Worm (Caenorhabditis elegans) whole organism, L1 larva: ENCODE results near the gene C47A10.12.

Source experiments
- C04F5.9 ChIP-seq: sonication (generic microtip); optimal IDR thresholded peaks from 2 replicates; lab custom pipeline; 2016; ENCODE audit warnings: missing genetic modification characterization, missing compliant biosample characterization
- C16A3.4 ChIP-seq: fragments of 150-350 bp; optimal IDR thresholded peaks from 2 replicates; lab custom pipeline; 2014; ENCODE audit warnings: missing biosample characterization, missing genetic modification characterization
- aly-2 ChIP-seq: fragments of 150-350 bp; optimal IDR thresholded peaks from 2 replicates; lab custom pipeline; 2014; ENCODE audit warnings: missing biosample characterization, missing genetic modification characterization
- ceh-88 ChIP-seq: fragments of 200-800 bp; sonication (Bioruptor generic); IDR thresholded peaks from 2 replicates; pipeline ENCODE4 v1.3.6; 2022; ENCODE audit warnings: missing genetic modification characterization, missing compliant biosample characterization
- ceh-90 ChIP-seq: sonication (generic microtip); optimal IDR thresholded peaks from 2 replicates; lab custom pipeline; 2016; ENCODE audit warnings: missing genetic modification characterization, missing compliant biosample characterization
- ces-1 ChIP-seq: fragments of 150-350 bp; optimal IDR thresholded peaks from 2 replicates; lab custom pipeline; 2014; ENCODE audit warnings: missing biosample characterization, missing genetic modification reagents, missing genetic modification characterization
- dpl-1 ChIP-seq, 3 experiments: fragments of 150-350 bp in 2 of 3; sonication (generic microtip) in 1 of 3; optimal IDR thresholded peaks; 2 replicates each; lab custom pipeline; 2014 to 2017; ENCODE audit warnings: missing biosample characterization in 3 of 3, missing genetic modification characterization in 3 of 3, missing genetic modification reagents in 3 of 3
- efl-1 ChIP-seq, 4 experiments: fragments of 150-350 bp; optimal IDR thresholded peaks in 3 of 4; peaks in 1 of 4; 1 replicate in 1 of 4; 2 replicates in 3 of 4; lab custom pipeline; 2014; ENCODE audit warnings: missing biosample characterization in 2 of 4, missing genetic modification characterization in 2 of 4, missing genetic modification reagents in 2 of 4
- efl-3 ChIP-seq: fragments of 200-800 bp; sonication (Bioruptor generic); optimal IDR thresholded peaks from 2 replicates; lab custom pipeline; 2018; ENCODE audit warnings: mild to moderate bottlenecking, missing genetic modification characterization, missing compliant biosample characterization
- egl-13 ChIP-seq: sonication (generic microtip); optimal IDR thresholded peaks from 2 replicates; lab custom pipeline; 2016; ENCODE audit warnings: missing genotype, missing genetic modification reagents, missing genetic modification characterization, missing compliant biosample characterization
- egl-27 ChIP-seq, 2 experiments: fragments of 150-350 bp in 1 of 2; sonication (generic microtip); optimal IDR thresholded peaks; 3 replicates each; lab custom pipeline; 2017 to 2018; ENCODE audit warnings: missing biosample characterization in 2 of 2, missing genetic modification characterization in 2 of 2, missing genetic modification reagents in 2 of 2
- elt-2 ChIP-seq: sonication (generic microtip); optimal IDR thresholded peaks from 2 replicates; lab custom pipeline; 2016; ENCODE audit warnings: missing genetic modification characterization, mild to moderate bottlenecking, inconsistent platforms, missing compliant biosample characterization, missing genetic modification reagents
- ets-5 ChIP-seq: fragments of 200-800 bp; sonication (Bioruptor generic); IDR thresholded peaks from 2 replicates; pipeline ENCODE4 v1.3.6; 2022; ENCODE audit warnings: missing genetic modification characterization, missing compliant biosample characterization
- fkh-10 ChIP-seq: sonication (generic microtip); optimal IDR thresholded peaks from 2 replicates; lab custom pipeline; 2017; ENCODE audit warnings: missing biosample characterization, missing genetic modification reagents, missing genetic modification characterization
- fkh-8 ChIP-seq: sonication (generic microtip); optimal IDR thresholded peaks from 2 replicates; lab custom pipeline; 2016; ENCODE audit warnings: mild to moderate bottlenecking, missing genetic modification characterization, missing compliant biosample characterization
- fos-1 ChIP-seq: fragments of 150-350 bp; optimal IDR thresholded peaks from 2 replicates; lab custom pipeline; 2014; ENCODE audit warnings: missing biosample characterization, missing genetic modification characterization
- hlh-4 ChIP-seq: sonication (generic microtip); optimal IDR thresholded peaks from 2 replicates; lab custom pipeline; 2016; ENCODE audit warnings: mild to moderate bottlenecking, missing genetic modification characterization, missing compliant biosample characterization
- lin-13 ChIP-seq: fragments of 150-350 bp; optimal IDR thresholded peaks from 2 replicates; lab custom pipeline; 2014; ENCODE audit warnings: missing biosample characterization, missing genetic modification reagents, missing genetic modification characterization
- lin-14 ChIP-seq: fragments of 200-800 bp; sonication (Bioruptor generic); optimal IDR thresholded peaks from 2 replicates; lab custom pipeline; 2018; ENCODE audit warnings: mild to moderate bottlenecking, missing genetic modification characterization, moderate library complexity, missing compliant biosample characterization
- lin-35 ChIP-seq, 2 experiments: fragments of 150-350 bp; optimal IDR thresholded peaks; 2 replicates each; lab custom pipeline; 2014; ENCODE audit warnings: missing biosample characterization in 2 of 2, missing genetic modification characterization in 2 of 2, missing genetic modification reagents in 2 of 2
- lin-39 ChIP-seq: fragments of 150-350 bp; optimal IDR thresholded peaks from 2 replicates; lab custom pipeline; 2014; ENCODE audit warnings: missing biosample characterization, missing genetic modification reagents, missing genetic modification characterization
- lir-3 ChIP-seq: sonication (generic microtip); optimal IDR thresholded peaks from 2 replicates; lab custom pipeline; 2016; ENCODE audit warnings: mild to moderate bottlenecking, missing genetic modification characterization, moderate library complexity, missing compliant biosample characterization; ENCODE audit not compliant: poor library complexity
- lsy-2 ChIP-seq, 2 experiments: fragments of 150-350 bp; optimal IDR thresholded peaks; 2 replicates each; lab custom pipeline; 2014; ENCODE audit warnings: missing biosample characterization in 2 of 2, missing genetic modification characterization in 2 of 2
- mab-9 ChIP-seq: fragments of 200-800 bp; sonication (Bioruptor generic); IDR thresholded peaks from 2 replicates; pipeline ENCODE4 v1.3.6; 2022; ENCODE audit warnings: missing genetic modification reagents, missing genetic modification characterization, missing compliant biosample characterization
- nhr-47 ChIP-seq: sonication (generic microtip); optimal IDR thresholded peaks from 2 replicates; lab custom pipeline; 2016; ENCODE audit warnings: mild to moderate bottlenecking, missing genetic modification characterization, moderate library complexity, missing compliant biosample characterization
- nhr-71 ChIP-seq: sonication (generic microtip); optimal IDR thresholded peaks from 2 replicates; lab custom pipeline; 2016; ENCODE audit warnings: mild to moderate bottlenecking, missing genetic modification characterization, moderate library complexity, missing compliant biosample characterization
- nhr-76 ChIP-seq: sonication (generic microtip); optimal IDR thresholded peaks from 2 replicates; lab custom pipeline; 2017; ENCODE audit warnings: missing biosample characterization, missing genetic modification characterization
- nhr-77 ChIP-seq: fragments of 150-350 bp; optimal IDR thresholded peaks from 2 replicates; lab custom pipeline; 2014; ENCODE audit warnings: missing biosample characterization, missing genetic modification characterization
- nhr-84 ChIP-seq: sonication (generic microtip); optimal IDR thresholded peaks from 2 replicates; lab custom pipeline; 2017; ENCODE audit warnings: missing biosample characterization, missing genetic modification characterization
- nhr-90 ChIP-seq: sonication (generic microtip); optimal IDR thresholded peaks from 2 replicates; lab custom pipeline; 2016; ENCODE audit warnings: mild to moderate bottlenecking, missing genetic modification characterization, missing compliant biosample characterization; ENCODE audit not compliant: poor library complexity
- pag-3 ChIP-seq: sonication (generic microtip); optimal IDR thresholded peaks from 2 replicates; lab custom pipeline; 2017; ENCODE audit warnings: missing genetic modification characterization, mild to moderate bottlenecking, missing compliant biosample characterization, antibody characterized with exemption, borderline replicate concordance; ENCODE audit not compliant: insufficient read depth
- rnt-1 ChIP-seq: sonication (generic microtip); optimal IDR thresholded peaks from 2 replicates; lab custom pipeline; 2016; ENCODE audit warnings: mild to moderate bottlenecking, missing genetic modification characterization, moderate library complexity, missing compliant biosample characterization
- skn-1 ChIP-seq: fragments of 150-350 bp; optimal IDR thresholded peaks from 2 replicates; lab custom pipeline; 2014; ENCODE audit warnings: missing biosample characterization, missing genetic modification characterization
- snpc-4 ChIP-seq: fragments of 150-350 bp; optimal IDR thresholded peaks from 2 replicates; lab custom pipeline; 2014; ENCODE audit warnings: missing biosample characterization, missing genetic modification characterization
- sox-4 ChIP-seq: sonication (generic microtip); optimal IDR thresholded peaks from 2 replicates; lab custom pipeline; 2016; ENCODE audit warnings: missing genetic modification characterization, missing compliant biosample characterization
- swsn-7 ChIP-seq: sonication (generic microtip); optimal IDR thresholded peaks from 2 replicates; lab custom pipeline; 2016; ENCODE audit warnings: missing genetic modification characterization, missing compliant biosample characterization
- xbp-1 ChIP-seq: sonication (generic microtip); optimal IDR thresholded peaks from 2 replicates; lab custom pipeline; 2016; ENCODE audit warnings: missing genetic modification characterization, missing compliant biosample characterization
- ztf-4 ChIP-seq: fragments of 150-350 bp; optimal IDR thresholded peaks from 2 replicates; lab custom pipeline; 2014; ENCODE audit warnings: missing biosample characterization, missing genetic modification characterization

The C47A10.12 gene

DNA sequence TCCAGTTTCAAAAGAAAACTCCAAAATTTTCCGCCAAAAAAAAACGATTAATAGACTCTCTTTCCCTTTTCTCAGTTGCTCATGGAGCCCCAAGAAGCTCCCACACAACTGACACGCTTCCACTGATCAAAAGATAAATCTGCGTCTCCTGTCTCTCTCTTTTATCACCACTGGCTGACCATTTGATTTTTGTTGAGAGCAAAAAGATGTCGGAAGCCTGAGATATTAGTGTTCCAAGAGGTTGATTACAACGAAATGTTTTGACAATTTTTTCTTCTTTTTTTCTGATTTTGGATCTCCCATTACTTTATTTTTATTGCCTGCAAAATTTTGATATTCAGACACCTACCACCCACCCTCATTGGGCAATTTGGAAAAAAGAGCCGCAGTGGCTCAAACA lies 45.2 kb upstream of the C47A10.12 start, which contains the start of gene twk-42:
TSS of gene twk-42 (minus strand) at position 101 of the 400 bp plus-strand sequence.
- TF ChIP-seq lir-3 (tag; lab: Kevin White, UChicago) (no peak), rnt-1 (tag; lab: Kevin White, UChicago) (peak; percentile 29)

DNA sequence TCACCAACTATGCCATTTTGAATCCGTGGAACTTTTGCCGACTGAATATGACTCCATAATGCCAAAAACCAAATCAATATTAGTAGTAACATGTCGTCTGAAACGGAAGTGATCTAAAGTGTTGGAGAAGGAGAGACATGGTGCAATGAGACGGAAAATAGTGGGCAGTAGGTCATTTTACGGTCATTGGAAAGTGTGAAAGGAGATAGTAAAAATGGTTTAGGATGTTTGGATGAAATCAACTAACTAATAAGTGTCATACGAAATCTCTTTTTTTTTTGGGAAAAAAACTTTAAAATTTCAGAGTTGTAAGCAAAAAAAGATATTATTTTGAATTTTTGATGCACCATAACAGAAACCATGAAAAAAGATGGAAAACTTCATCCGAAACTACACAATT lies 37.9 kb upstream of the C47A10.12 start, which contains the start of gene cutl-4:
TSS of gene cutl-4 (minus strand) at position 101 of the 400 bp plus-strand sequence.
- TF ChIP-seq elt-2 (tag; lab: Kevin White, UChicago) (no peak), fos-1 (tag; lab: Kevin White, UChicago) (no peak), nhr-77 (tag; lab: Kevin White, UChicago) (no peak), nhr-84 (tag; lab: Kevin White, UChicago) (no peak), C04F5.9 (tag; lab: Kevin White, UChicago) (no peak), nhr-71 (tag; lab: Kevin White, UChicago) (no peak)
- TF ChIP-seq, all 84 proteins: peak for 0

DNA sequence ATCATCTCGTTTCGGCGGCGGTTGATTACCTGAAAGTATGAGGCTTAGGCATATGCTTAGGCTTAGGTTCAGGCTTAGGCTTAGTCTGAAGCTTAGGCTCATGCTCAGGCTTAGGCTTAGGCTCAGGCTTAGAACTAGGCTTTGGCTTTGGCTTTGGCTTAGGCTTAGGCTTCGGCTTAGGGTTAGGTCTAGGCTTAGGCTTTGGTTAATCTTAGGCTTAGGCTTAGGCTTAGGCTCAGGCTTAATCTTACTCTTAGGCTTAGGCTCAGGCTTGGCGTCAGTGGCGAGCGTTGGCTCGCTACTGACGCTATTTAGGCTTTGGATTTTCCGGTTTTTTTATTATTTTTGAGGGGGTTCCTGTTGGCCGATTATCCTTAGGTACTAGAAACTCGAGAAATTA lies 33.9 kb upstream of the C47A10.12 start:
- no peak for TF ChIP-seq efl-1 (optimal IDR thresholded peaks at IDR 0.05; lab: Kevin White, UChicago)
- no peak for TF ChIP-seq efl-1 (GFP tag; optimal IDR thresholded peaks at IDR 0.05 in 1 of 2; lab: Kevin White, UChicago)

DNA sequence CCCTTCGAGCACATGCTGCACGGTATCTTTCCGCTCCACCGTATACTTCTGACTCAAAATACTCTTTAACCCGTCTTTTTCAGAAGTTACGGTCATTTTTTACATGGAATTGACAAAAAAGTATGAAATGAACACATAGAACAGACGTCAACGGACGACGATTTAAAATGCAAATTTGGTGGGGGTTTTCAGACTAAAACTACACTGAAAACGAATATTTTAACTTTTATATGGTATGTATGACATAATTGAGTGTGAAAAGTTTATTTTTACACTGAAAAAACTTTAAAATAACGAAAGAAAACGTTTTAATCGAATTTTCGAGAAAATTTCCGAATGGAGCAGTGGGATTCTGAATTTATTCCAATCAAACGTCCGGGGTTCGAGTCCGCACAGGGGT lies 30.8 kb upstream of the C47A10.12 start, which contains the start of gene twk-36:
TSS of gene twk-36 (minus strand) at position 101 of the 400 bp plus-strand sequence.
- no peak for TF ChIP-seq fkh-8 (tag; lab: Kevin White, UChicago)
- TF ChIP-seq nhr-90 (tag; lab: Kevin White, UChicago), result no peak
- TF ChIP-seq, all 84 proteins: peak for 0

DNA sequence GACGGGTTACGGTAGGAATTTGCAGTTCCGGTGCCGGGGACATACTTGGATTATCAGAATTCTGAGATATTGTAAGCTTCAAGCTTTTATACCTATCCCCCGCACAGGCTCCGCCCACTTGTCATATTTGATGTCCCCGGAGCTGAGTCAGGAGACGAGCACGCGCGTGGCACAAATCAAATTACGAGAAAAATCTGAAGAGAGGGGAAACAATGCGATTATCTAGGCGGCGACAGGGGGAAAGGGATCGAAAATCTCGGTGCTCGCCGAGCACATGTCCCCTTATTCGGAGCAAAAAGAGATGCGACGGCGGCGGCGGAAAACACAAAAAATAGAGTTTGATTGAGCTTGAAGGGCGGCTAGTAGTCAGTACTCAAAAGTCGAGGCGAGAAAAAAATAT lies 28.5 kb upstream of the C47A10.12 start, which contains the start of gene R12G8.1:
TSS of gene R12G8.1 (minus strand) at position 63 of the 400 bp plus-strand sequence.
- TF ChIP-seq ztf-4 (tag; lab: Kevin White, UChicago) (no peak), nhr-47 (no peak), nhr-76 (tag; lab: Kevin White, UChicago) (no peak), efl-1 (optimal IDR thresholded peaks at IDR 0.05; lab: Kevin White, UChicago) (no peak), efl-1 (GFP tag; optimal IDR thresholded peaks at IDR 0.05 in 1 of 2; lab: Kevin White, UChicago) (peak in 1 of 2 experiments; percentile 74), pag-3 (tag; lab: Kevin White, UChicago) (no peak), snpc-4 (tag; lab: Kevin White, UChicago) (no peak), hlh-4 (tag; lab: Kevin White, UChicago) (no peak), C16A3.4 (tag; lab: Kevin White, UChicago) (no peak), dpl-1 (GFP tag; optimal IDR thresholded peaks at IDR 0.05; lab: Kevin White, UChicago) (no peak), lsy-2 (tag; optimal IDR thresholded peaks at IDR 0.05; lab: Kevin White, UChicago) (peak in 1 of 2 experiments; percentile 1), aly-2 (tag; lab: Kevin White, UChicago) (no peak), ceh-88 (GFP tag; lab: Robert Waterston, UW) (no peak), xbp-1 (no peak), ets-5 (GFP tag; lab: Robert Waterston, UW) (no peak), efl-3 (GFP tag; lab: Kevin White, UChicago) (no peak), ceh-90 (tag; lab: Kevin White, UChicago) (no peak), egl-27 (tag; optimal IDR thresholded peaks at IDR 0.05; lab: Kevin White, UChicago) (no peak), egl-13 (tag; lab: Kevin White, UChicago) (no peak), sox-4 (tag; lab: Kevin White, UChicago) (no peak), lin-13 (GFP tag; lab: Kevin White, UChicago) (no peak), skn-1 (tag; lab: Kevin White, UChicago) (no peak), lin-14 (GFP tag; lab: Kevin White, UChicago) (peak; percentile 78), C04F5.9 (tag; lab: Kevin White, UChicago) (no peak), fkh-10 (peak; percentile 89), nhr-71 (tag; lab: Kevin White, UChicago) (peak; percentile 51), lin-35 (GFP tag; optimal IDR thresholded peaks at IDR 0.05; lab: Kevin White, UChicago) (no peak), mab-9 (GFP tag; lab: Robert Waterston, UW) (no peak), ces-1 (GFP tag; lab: Kevin White, UChicago) (peak; percentile 66), swsn-7 (tag; lab: Kevin White, UChicago) (no peak), lin-39 (tag; lab: Kevin White, UChicago) (no peak), nhr-77 (tag; lab: Kevin White, UChicago) (no peak), nhr-84 (tag; lab: Kevin White, UChicago) (no peak), lir-3 (tag; lab: Kevin White, UChicago) (no peak)
